Fruit fly (Drosophila melanogaster): ENCODE data around the gene CG11570.
A peak's percentile ranks its signal among the peaks of the same experiment; 100 is the strongest.

The CG11570 gene

dm6 chr3L:11966104-11966503 lies 8.5 kb upstream of the CG11570 start, which contains the start of gene prc:
TSS of gene prc (minus strand) at chr3L:11966131.
- TF ChIP-seq svp (GFP tag) (peak; percentile 48), CG6808 (GFP tag; optimal IDR thresholded peaks at IDR 0.05) (no peak)

dm6 chr3L:11953783-11954182 lies 3.8 kb downstream of the CG11570 start, which contains the start of gene CG7248:
TSS of gene CG7248 (plus strand) at chr3L:11954083.
- TF ChIP-seq Smox (GFP tag; optimal IDR thresholded peaks at IDR 0.05): no peak
- TF ChIP-seq CG11294 (GFP tag; IDR thresholded peaks at IDR 0.05): no peak
- no peak for TF ChIP-seq Ets21C (GFP tag; optimal IDR thresholded peaks at IDR 0.05)
- TF ChIP-seq Hr39 (GFP tag; optimal IDR thresholded peaks at IDR 0.05): no peak

dm6 chr3L:11953217-11953616 lies 4.4 kb downstream of the CG11570 start, which contains the start of gene obst-G:
TSS of gene obst-G (minus strand) at chr3L:11953317.
- TF ChIP-seq ss (GFP tag; optimal IDR thresholded peaks at IDR 0.05) (no peak), CG11902 (GFP tag; optimal IDR thresholded peaks at IDR 0.05) (no peak), achi (GFP tag; optimal IDR thresholded peaks at IDR 0.05) (no peak), CG8319 (GFP tag; optimal IDR thresholded peaks at IDR 0.05) (no peak), Sox102F (GFP tag; optimal IDR thresholded peaks at IDR 0.05) (no peak), Hr4 (GFP tag; optimal IDR thresholded peaks at IDR 0.05) (no peak), Ets21C (GFP tag; optimal IDR thresholded peaks at IDR 0.05) (no peak), CG6792 (GFP tag; optimal IDR thresholded peaks at IDR 0.05) (no peak), pdm3 (GFP tag; optimal IDR thresholded peaks at IDR 0.05) (no peak)

- no peak for TF ChIP-seq esn (GFP tag; optimal IDR thresholded peaks at IDR 0.05)
- no peak for TF ChIP-seq fd85E (GFP tag; optimal IDR thresholded peaks at IDR 0.05)
- no peak for TF ChIP-seq CG1621 (tag; optimal IDR thresholded peaks at IDR 0.05)
- TF ChIP-seq pdm3 (GFP tag; optimal IDR thresholded peaks at IDR 0.05): no peak
- TF ChIP-seq Blimp-1 (GFP tag; optimal IDR thresholded peaks at IDR 0.05): no peak
- no peak for TF ChIP-seq CG6163 (GFP tag; IDR thresholded peaks at IDR 0.05)
- TF ChIP-seq CG15336 (GFP tag; IDR thresholded peaks at IDR 0.05): no peak
- no peak for TF ChIP-seq dac (GFP tag; optimal IDR thresholded peaks at IDR 0.05)
- TF ChIP-seq vri (GFP tag; optimal IDR thresholded peaks at IDR 0.05): no peak
- TF ChIP-seq CG3919 (GFP tag; optimal IDR thresholded peaks at IDR 0.05): no peak
- TF ChIP-seq Eip93F (GFP tag; optimal IDR thresholded peaks at IDR 0.05): no peak
- no peak for TF ChIP-seq CG11902 (GFP tag; optimal IDR thresholded peaks at IDR 0.05)
- no peak for TF ChIP-seq Ets96B (tag; optimal IDR thresholded peaks at IDR 0.05)
- TF ChIP-seq CG31627 (GFP tag; optimal IDR thresholded peaks at IDR 0.05): no peak
- TF ChIP-seq lz (GFP tag; optimal IDR thresholded peaks at IDR 0.05): no peak
- no peak for TF ChIP-seq OdsH (GFP tag; optimal IDR thresholded peaks at IDR 0.05)
- TF ChIP-seq net (GFP tag; optimal IDR thresholded peaks at IDR 0.05): no peak
- no peak for TF ChIP-seq fd59A (GFP tag; optimal IDR thresholded peaks at IDR 0.05)
These were observed 8.0 kb downstream of the CG11570 start, which contains the start of gene CG17826 for dm6 chr3L:11949539-11949938. TSS of gene CG17826 (plus strand) at chr3L:11949839.

- TF ChIP-seq Gug (GFP tag; IDR thresholded peaks at IDR 0.05) (no peak), dsx (GFP tag; optimal IDR thresholded peaks at IDR 0.05; ENCODE audit: poor library complexity, severe bottlenecking) (no peak), Eip93F (GFP tag; optimal IDR thresholded peaks at IDR 0.05) (no peak), ss (GFP tag; optimal IDR thresholded peaks at IDR 0.05) (no peak), CG6808 (GFP tag; optimal IDR thresholded peaks at IDR 0.05) (no peak), svp (GFP tag) (no peak), Smox (GFP tag; optimal IDR thresholded peaks at IDR 0.05) (no peak), Sox102F (GFP tag; optimal IDR thresholded peaks at IDR 0.05) (no peak), fd85E (GFP tag; optimal IDR thresholded peaks at IDR 0.05) (no peak), CG11762 (GFP tag; optimal IDR thresholded peaks at IDR 0.05; ENCODE audit: insufficient read depth) (no peak), Hr4 (GFP tag; optimal IDR thresholded peaks at IDR 0.05) (no peak), CG10631 (GFP tag; optimal IDR thresholded peaks at IDR 0.05) (no peak), CG6163 (GFP tag; IDR thresholded peaks at IDR 0.05) (no peak), CG6792 (GFP tag; optimal IDR thresholded peaks at IDR 0.05) (no peak), salr (GFP tag; optimal IDR thresholded peaks at IDR 0.05) (no peak), CG6854 (GFP tag; optimal IDR thresholded peaks at IDR 0.05) (no peak), CG11902 (GFP tag; optimal IDR thresholded peaks at IDR 0.05) (no peak), CG3032 (tag; optimal IDR thresholded peaks at IDR 0.05) (no peak), Hr38 (GFP tag; optimal IDR thresholded peaks at IDR 0.05) (no peak), net (GFP tag; optimal IDR thresholded peaks at IDR 0.05) (no peak)
These were observed 10.2 kb downstream of the CG11570 start, which contains the start of gene CG7252 for dm6 chr3L:11947357-11947756. TSS of gene CG7252 (plus strand) at chr3L:11947675.
